Fruit fly (Drosophila melanogaster) Kc167 (cell line): ENCODE results near the gene Mrm2.

Experiments used
- Myc ChIP-seq: fragments of >200 bp; optimal IDR thresholded peaks from 2 replicates; lab custom pipeline; 2017; ENCODE audit warnings: missing external identifiers
- Sin3A ChIP-seq: fragments of >200 bp; optimal IDR thresholded peaks from 2 replicates; lab custom pipeline; 2018; ENCODE audit warnings: missing external identifiers
- h ChIP-seq: fragments of >200 bp; optimal IDR thresholded peaks from 3 replicates; lab custom pipeline; 2018; ENCODE audit warnings: missing external identifiers
- insv ChIP-seq: fragments of >200 bp; optimal IDR thresholded peaks from 3 replicates; lab custom pipeline; 2018; ENCODE audit warnings: missing external identifiers
- psq ChIP-seq: fragments of >200 bp; optimal IDR thresholded peaks from 2 replicates; lab custom pipeline; 2017; ENCODE audit warnings: missing external identifiers
- ttk ChIP-seq: sonication (Bioruptor generic); optimal IDR thresholded peaks from 2 replicates; lab custom pipeline; 2017; ENCODE audit warnings: missing external identifiers

Mrm2 gene

DNA sequence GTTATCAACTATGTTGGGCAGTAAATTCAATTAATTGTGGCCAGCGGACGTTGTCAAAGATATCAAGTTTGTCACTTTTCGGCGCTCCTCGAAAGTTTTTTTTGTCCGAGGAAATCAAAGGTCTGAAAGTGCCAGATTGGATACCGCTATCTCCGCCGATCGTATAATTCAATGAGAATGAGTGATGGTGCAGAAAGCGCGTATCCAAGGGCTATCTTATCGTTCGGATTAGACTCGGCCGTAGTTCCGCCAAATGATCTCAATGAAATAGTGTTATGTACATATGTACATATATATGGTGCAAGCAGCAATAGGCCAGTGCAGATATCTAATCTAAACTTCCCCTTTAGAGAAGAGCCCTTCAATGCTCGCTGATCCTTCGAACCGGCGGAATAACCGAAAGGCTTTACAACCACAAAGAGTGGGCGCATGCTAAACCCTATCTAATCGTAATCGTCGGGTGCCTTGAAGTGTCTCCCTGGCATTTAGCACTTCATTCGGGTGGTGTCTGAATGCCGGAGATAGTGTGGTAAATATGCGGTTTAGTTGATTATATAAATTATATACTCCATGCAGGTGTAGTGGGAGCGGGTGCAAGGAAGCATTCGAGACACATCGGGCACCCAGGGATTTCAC is 11.8 kb downstream of the Mrm2 start:
- TF ChIP-seq ttk (lab: Kevin White, UChicago) (no peak), psq (lab: Kevin White, UChicago) (no peak), Sin3A (lab: Kevin White, UChicago) (no peak), insv (lab: Kevin White, UChicago) (no peak), Myc (lab: Kevin White, UChicago) (no peak), h (lab: Kevin White, UChicago) (no peak)

DNA sequence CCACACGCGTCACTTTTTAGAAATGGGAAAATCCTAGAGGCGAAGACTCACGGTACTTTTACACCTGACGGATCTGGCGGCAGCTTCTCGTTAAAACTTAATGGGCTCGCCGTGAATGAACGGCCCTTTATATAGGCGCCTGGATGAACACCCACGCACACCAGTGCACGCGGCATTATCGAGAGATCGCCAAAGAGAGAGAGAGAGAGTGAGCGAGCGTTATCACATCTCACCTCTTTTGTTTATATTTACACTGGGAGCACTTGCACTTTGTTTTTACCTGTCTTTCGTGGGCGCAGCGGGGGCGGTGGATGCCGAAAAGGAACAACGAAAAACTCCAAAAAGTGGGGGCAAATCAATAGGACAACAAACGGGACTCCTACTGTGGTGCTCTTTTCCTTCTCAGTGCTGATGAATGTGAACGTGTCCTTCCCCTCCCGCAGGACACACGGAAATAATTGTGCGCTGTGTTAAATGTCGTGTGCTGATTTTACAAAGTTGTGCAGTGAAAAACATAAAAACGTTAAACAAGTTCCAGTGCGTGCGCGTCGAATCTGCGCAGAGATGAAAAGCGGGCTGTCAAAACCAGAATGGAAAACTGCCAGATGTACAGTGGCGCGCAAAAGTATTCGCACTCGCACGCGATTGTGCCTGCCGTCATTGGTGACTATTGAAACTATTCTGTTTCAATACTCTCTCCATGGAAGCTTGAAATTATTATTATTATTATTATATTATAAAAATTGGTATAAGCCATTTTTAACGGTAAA is 13.9 kb downstream of the Mrm2 start, which contains the start of gene Mrp5:
TSS of gene Mrp5 (minus strand) at position 561 of the 770 bp plus-strand sequence.
- TF ChIP-seq Sin3A (lab: Kevin White, UChicago): no peak
- no peak for TF ChIP-seq psq (lab: Kevin White, UChicago)
- no peak for TF ChIP-seq Myc (lab: Kevin White, UChicago)
- no peak for TF ChIP-seq ttk (lab: Kevin White, UChicago)
- no peak for TF ChIP-seq insv (lab: Kevin White, UChicago)
- TF ChIP-seq h (lab: Kevin White, UChicago): no peak

dm6 chr3R:19877427-19878076 is 16.1 kb downstream of the Mrm2 start, which contains the start of the genes CG17186 and Arc42:
TSS of gene CG17186 (minus strand) at chr3R:19877514.
TSS of gene Arc42 (plus strand) at chr3R:19877737.
- no peak for TF ChIP-seq psq (lab: Kevin White, UChicago)
- TF ChIP-seq ttk (lab: Kevin White, UChicago): no peak
- no peak for TF ChIP-seq Sin3A (lab: Kevin White, UChicago)
- no peak for TF ChIP-seq Myc (lab: Kevin White, UChicago)
- TF ChIP-seq h (lab: Kevin White, UChicago): no peak
- TF ChIP-seq insv (lab: Kevin White, UChicago): no peak

DNA sequence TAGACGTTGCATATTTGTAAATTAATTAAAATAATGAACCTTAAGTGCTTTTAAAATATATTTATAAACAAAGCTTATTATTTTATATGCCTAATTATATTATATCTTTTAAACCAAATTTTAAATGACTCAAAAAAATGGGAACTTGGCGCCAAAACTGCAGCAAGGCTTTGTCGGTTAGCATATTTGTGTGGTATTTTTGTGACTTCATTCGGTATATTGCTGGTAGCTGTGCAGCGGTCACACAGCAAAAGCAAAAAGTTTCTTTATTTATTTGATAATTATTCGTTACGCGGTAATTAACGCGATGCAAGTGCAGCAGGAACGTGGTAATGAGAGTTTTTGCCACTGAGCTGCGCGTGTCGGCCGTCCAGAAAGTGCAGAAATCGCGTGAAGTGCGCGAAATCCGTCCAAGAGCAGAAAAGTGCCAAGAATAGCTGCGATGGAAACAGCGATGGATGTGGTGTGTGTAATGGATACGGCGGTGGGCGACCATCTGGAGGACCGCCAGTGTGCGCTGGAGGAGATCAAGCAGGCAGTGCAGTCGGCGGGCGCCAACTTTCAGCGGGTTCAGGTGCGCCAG is 18.2 kb downstream of the Mrm2 start, which contains the start of gene Ask1:
TSS of gene Ask1 (plus strand) at position 250 of the 583 bp plus-strand sequence.
- TF ChIP-seq ttk (lab: Kevin White, UChicago) (no peak), h (lab: Kevin White, UChicago) (no peak), Myc (lab: Kevin White, UChicago) (no peak), Sin3A (lab: Kevin White, UChicago) (no peak), insv (lab: Kevin White, UChicago) (no peak), psq (lab: Kevin White, UChicago) (no peak)

dm6 chr3R:19880431-19880939 is 19.1 kb downstream of the Mrm2 start:
- no peak for TF ChIP-seq ttk (lab: Kevin White, UChicago)
- no peak for TF ChIP-seq Sin3A (lab: Kevin White, UChicago)
- no peak for TF ChIP-seq Myc (lab: Kevin White, UChicago)
- TF ChIP-seq h (lab: Kevin White, UChicago): no peak
- no peak for TF ChIP-seq insv (lab: Kevin White, UChicago)
- TF ChIP-seq psq (lab: Kevin White, UChicago): no peak

DNA sequence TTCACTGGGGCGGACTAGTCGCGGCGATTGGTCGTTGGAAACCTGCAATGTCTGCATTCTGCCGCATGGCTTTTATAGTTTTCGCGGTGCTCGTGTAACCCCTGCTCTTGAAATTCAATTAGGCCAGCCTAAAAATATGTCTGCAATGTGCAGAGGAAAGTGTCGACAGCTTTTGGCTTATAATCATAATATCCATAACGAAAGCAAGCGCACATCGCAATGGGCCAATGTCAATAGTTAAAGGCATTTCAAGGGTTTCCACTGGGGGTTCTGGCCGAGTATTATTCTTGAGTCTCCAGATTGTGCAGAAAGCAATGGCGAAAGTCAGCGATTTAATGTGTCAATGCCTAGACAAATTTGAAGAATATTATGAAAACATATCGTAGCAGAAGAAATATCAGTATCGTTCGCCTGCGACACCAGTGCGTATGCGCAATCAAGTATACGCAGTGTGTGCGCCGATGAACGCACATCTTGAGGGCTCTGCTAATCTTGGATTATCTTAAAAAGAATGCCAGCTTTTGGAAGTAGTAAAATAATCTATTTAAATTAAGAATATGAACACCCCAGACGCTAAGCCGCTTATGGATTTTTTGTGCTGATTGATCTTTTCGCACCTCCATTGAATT is 26.9 kb downstream of the Mrm2 start, which contains the start of gene ninaE:
TSS of gene ninaE (minus strand) at position 51 of the 629 bp plus-strand sequence.
- no peak for TF ChIP-seq h (lab: Kevin White, UChicago)
- no peak for TF ChIP-seq Sin3A (lab: Kevin White, UChicago)
- no peak for TF ChIP-seq ttk (lab: Kevin White, UChicago)
- TF ChIP-seq Myc (lab: Kevin White, UChicago): no peak
- no peak for TF ChIP-seq insv (lab: Kevin White, UChicago)
- no peak for TF ChIP-seq psq (lab: Kevin White, UChicago)

- TF ChIP-seq insv (lab: Kevin White, UChicago): no peak
- TF ChIP-seq ttk (lab: Kevin White, UChicago): no peak
- no peak for TF ChIP-seq Sin3A (lab: Kevin White, UChicago)
- no peak for TF ChIP-seq Myc (lab: Kevin White, UChicago)
- no peak for TF ChIP-seq psq (lab: Kevin White, UChicago)
- TF ChIP-seq h (lab: Kevin White, UChicago): no peak
Measured at dm6 chr3R:19889603-19890187, 28.3 kb downstream of the Mrm2 start.

DNA sequence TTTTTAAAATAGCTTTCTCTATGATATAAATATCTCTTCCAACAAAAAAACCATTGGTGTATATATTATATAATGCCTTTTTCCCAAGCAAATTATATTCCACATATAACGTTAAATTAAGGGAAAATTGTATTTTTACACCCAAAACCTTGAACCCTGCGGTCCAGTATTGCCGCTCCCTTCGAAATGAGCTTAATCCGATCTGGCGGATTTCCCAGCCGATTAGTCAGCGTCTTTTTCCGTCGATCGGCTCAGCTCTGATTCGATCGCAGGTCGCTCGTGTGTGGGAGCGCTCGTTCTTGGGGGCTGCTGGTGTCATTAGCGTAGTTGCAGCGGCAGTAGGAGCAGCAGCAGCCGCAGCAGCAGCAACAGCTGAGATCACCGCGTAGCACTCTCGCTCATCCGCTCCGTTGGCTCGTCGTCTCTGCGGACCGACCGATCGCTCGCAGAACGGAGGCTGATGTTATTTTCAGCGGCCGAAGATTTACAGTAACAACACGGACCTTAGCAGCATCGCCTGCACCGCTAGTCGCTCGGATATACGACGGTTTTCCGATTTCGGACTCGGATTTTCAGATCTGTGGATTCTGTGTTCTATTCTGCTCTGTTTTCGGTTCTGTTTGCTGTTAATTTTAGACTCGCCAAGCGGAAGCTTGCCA is 29.1 kb downstream of the Mrm2 start, which contains the start of gene CG4733:
TSS of gene CG4733 (plus strand) at position 350 of the 659 bp plus-strand sequence.
- TF ChIP-seq Sin3A (lab: Kevin White, UChicago) (no peak), ttk (lab: Kevin White, UChicago) (no peak), psq (lab: Kevin White, UChicago) (no peak), Myc (lab: Kevin White, UChicago) (no peak), h (lab: Kevin White, UChicago) (no peak), insv (lab: Kevin White, UChicago) (no peak)

DNA sequence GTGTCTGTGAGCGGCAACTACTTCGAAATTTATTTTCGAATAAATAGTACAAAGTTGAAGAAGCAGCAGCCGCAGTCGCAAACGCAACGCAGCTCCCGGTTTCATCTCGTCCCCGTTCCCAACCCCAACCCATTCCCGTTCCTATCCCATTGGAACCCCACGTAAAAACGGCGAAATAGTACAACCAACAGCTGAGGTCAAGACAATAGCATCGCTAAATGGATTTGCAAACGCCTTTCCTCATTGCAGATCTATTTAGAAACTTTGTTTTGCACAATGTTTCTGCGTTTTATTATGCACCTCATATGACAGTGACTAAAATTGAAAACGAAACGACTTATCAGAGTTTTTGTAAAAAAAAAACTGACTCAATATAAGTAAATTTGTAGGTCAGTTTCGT is 30.0 kb downstream of the Mrm2 start:
- TF ChIP-seq psq (lab: Kevin White, UChicago) (no peak), insv (lab: Kevin White, UChicago) (no peak), Myc (lab: Kevin White, UChicago) (no peak), ttk (lab: Kevin White, UChicago) (no peak), Sin3A (lab: Kevin White, UChicago) (no peak), h (lab: Kevin White, UChicago) (no peak)
